Worm (Caenorhabditis elegans) whole organism, L2 larva: ENCODE results near the gene F13H8.12.

Experiments
- C34F6.9 ChIP-seq: fragments of 150-350 bp; optimal IDR thresholded peaks from 2 replicates; lab custom pipeline; 2014; ENCODE audit warnings: missing biosample characterization, missing genetic modification characterization
- ama-1 ChIP-seq: fragments of 150-350 bp; optimal IDR thresholded peaks from 2 replicates; lab custom pipeline; 2018; ENCODE audit warnings: inconsistent platforms
- ceh-16 ChIP-seq: fragments of 150-350 bp; optimal IDR thresholded peaks from 2 replicates; lab custom pipeline; 2014; ENCODE audit warnings: missing biosample characterization, missing genetic modification characterization
- fos-1 ChIP-seq: fragments of 150-350 bp; optimal IDR thresholded peaks from 2 replicates; lab custom pipeline; 2014; ENCODE audit warnings: missing biosample characterization, missing genetic modification characterization
- lin-11 ChIP-seq: fragments of 150-350 bp; sonication (generic microtip); optimal IDR thresholded peaks from 2 replicates; lab custom pipeline; 2014; ENCODE audit warnings: missing biosample characterization, missing genetic modification characterization, inconsistent platforms, mixed read lengths
- lin-13 ChIP-seq: fragments of 150-350 bp; optimal IDR thresholded peaks from 2 replicates; lab custom pipeline; 2014; ENCODE audit warnings: missing biosample characterization, missing genetic modification reagents, missing genetic modification characterization
- lsy-2 ChIP-seq, 2 experiments: fragments of 150-350 bp in 1 of 2; sonication (generic microtip) in 1 of 2; optimal IDR thresholded peaks; 2 replicates each; lab custom pipeline; 2014 to 2017; ENCODE audit warnings: missing biosample characterization in 2 of 2, missing genetic modification characterization in 2 of 2
- nhr-25 ChIP-seq: fragments of 150-350 bp; sonication (generic microtip); optimal IDR thresholded peaks from 3 replicates; lab custom pipeline; 2014; ENCODE audit warnings: missing biosample characterization, missing genetic modification characterization
- skn-1 ChIP-seq: sonication (generic microtip); optimal IDR thresholded peaks from 2 replicates; lab custom pipeline; 2017; ENCODE audit warnings: missing biosample characterization, missing genetic modification characterization
- unc-39 ChIP-seq: fragments of 150-350 bp; optimal IDR thresholded peaks from 2 replicates; lab custom pipeline; 2014; ENCODE audit warnings: missing biosample characterization, missing genetic modification characterization
- unc-62 ChIP-seq: fragments of 150-350 bp; optimal IDR thresholded peaks from 2 replicates; lab custom pipeline; 2014; ENCODE audit warnings: missing biosample characterization, missing genetic modification reagents, missing genetic modification characterization

ce11 chrII:6267983-6268382, 5.7 kb downstream of the F13H8.12 start, which contains the start of gene F13H8.8:
- no peak for TF ChIP-seq nhr-25
- no peak for TF ChIP-seq lin-13 (GFP tag; lab: Kevin White, UChicago)
- no peak for TF ChIP-seq ceh-16 (tag; lab: Kevin White, UChicago)
- TF ChIP-seq skn-1 (tag; lab: Kevin White, UChicago), result no peak
- no peak for TF ChIP-seq C34F6.9 (tag; lab: Kevin White, UChicago)
- no peak for TF ChIP-seq lin-11 (tag; lab: Kevin White, UChicago)
- no peak for TF ChIP-seq lsy-2 (tag; optimal IDR thresholded peaks at IDR 0.05; lab: Kevin White, UChicago)
- TF ChIP-seq unc-62 (GFP tag; lab: Kevin White, UChicago), result no peak
- TF ChIP-seq fos-1 (tag; lab: Kevin White, UChicago), result no peak
- TF ChIP-seq unc-39, result no peak
- no peak for TF ChIP-seq ama-1 (lab: Kevin White, UChicago)
